Fruit fly (Drosophila melanogaster) whole organism, prepupa: ENCODE results near the gene CG31139.

ENCODE experiments used
- CG16779 ChIP-seq: fragments of 200-800 bp; sonication (Bioruptor generic); optimal IDR thresholded peaks from 3 replicates; lab custom pipeline; 2017; ENCODE audit warnings: missing biosample characterization, mild to moderate bottlenecking, missing genetic modification characterization
- CG32006 ChIP-seq: fragments of 200-800 bp; sonication (Bioruptor generic); optimal IDR thresholded peaks from 3 replicates; lab custom pipeline; 2017; ENCODE audit warnings: missing biosample characterization, mild to moderate bottlenecking, missing genetic modification characterization
- CG6792 ChIP-seq: fragments of 200-800 bp; sonication (Bioruptor generic); optimal IDR thresholded peaks from 3 replicates; lab custom pipeline; 2016; ENCODE audit warnings: missing biosample characterization, missing genetic modification characterization
- CG8119 ChIP-seq: fragments of 200-800 bp; sonication (Bioruptor generic); IDR thresholded peaks from 3 replicates; pipeline ENCODE4 v1.3.6; 2022; ENCODE audit warnings: missing biosample characterization, missing genetic modification characterization
- Eip78C ChIP-seq: fragments of 200-800 bp; sonication (Bioruptor generic); peaks from one replicate; lab custom pipeline; 2016; ENCODE audit warnings: missing biosample characterization, missing genetic modification characterization
- Gug ChIP-seq: fragments of 200-800 bp; sonication (Bioruptor generic); IDR thresholded peaks from 2 replicates; pipeline ENCODE4 v1.3.6; 2022; ENCODE audit warnings: missing biosample characterization, missing genetic modification characterization
- Smox ChIP-seq: fragments of 200-800 bp; sonication (Bioruptor generic); optimal IDR thresholded peaks from 3 replicates; lab custom pipeline; 2016; ENCODE audit warnings: missing biosample characterization, missing genetic modification characterization
- Sox102F ChIP-seq: fragments of 200-800 bp; sonication (Bioruptor generic); optimal IDR thresholded peaks from 2 replicates; lab custom pipeline; 2016; ENCODE audit warnings: missing biosample characterization, mild to moderate bottlenecking, missing genetic modification characterization
- fd59A ChIP-seq: fragments of 200-800 bp; sonication (Bioruptor generic); optimal IDR thresholded peaks from 2 replicates; lab custom pipeline; 2017; ENCODE audit warnings: missing biosample characterization, mild to moderate bottlenecking, missing genetic modification characterization, missing genetic modification reagents
- salr ChIP-seq, 2 experiments: fragments of 200-800 bp; sonication (Bioruptor generic); optimal IDR thresholded peaks; 3 replicates each; lab custom pipeline; 2016 to 2018; ENCODE audit warnings: missing biosample characterization in 2 of 2, missing genetic modification characterization in 2 of 2, mild to moderate bottlenecking in 1 of 2
- ss ChIP-seq, 2 experiments: fragments of 200-800 bp; sonication (Bioruptor generic); optimal IDR thresholded peaks; 2 replicates in 1 of 2; 3 replicates in 1 of 2; lab custom pipeline; 2017 to 2018; ENCODE audit warnings: mild to moderate bottlenecking in 2 of 2, missing biosample characterization in 2 of 2, missing genetic modification characterization in 2 of 2, moderate library complexity in 1 of 2
- topi ChIP-seq: fragments of 200-800 bp; sonication (Bioruptor generic); optimal IDR thresholded peaks from 3 replicates; lab custom pipeline; 2016; ENCODE audit warnings: missing biosample characterization, missing genetic modification characterization
- vri ChIP-seq: fragments of 200-800 bp; sonication (Bioruptor generic); optimal IDR thresholded peaks from 3 replicates; lab custom pipeline; 2016; ENCODE audit warnings: missing biosample characterization, mild to moderate bottlenecking, missing genetic modification characterization

DNA sequence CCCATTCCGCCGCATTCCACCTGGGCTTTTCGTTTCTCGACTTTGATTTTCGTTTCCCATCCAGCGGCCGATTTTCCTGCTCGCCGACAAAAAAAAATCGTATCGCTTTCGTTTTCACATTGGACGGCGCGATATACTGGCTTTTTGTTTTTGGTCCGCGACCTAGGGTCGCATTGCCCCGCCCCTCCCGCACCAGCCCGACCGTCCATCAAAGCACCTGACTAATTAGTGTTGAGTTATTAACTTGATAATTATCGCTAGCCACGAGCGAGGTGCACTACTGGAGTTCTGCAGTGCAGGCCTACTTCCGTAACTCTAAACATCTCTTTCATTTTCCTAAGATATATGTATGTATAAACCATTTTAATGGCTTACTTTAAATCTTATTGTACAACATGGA is 2.8 kb upstream of the CG31139 start:
- no peak for TF ChIP-seq salr (GFP tag; optimal IDR thresholded peaks at IDR 0.05; lab: Kevin White, UChicago)
- no peak for TF ChIP-seq Gug (GFP tag; lab: Robert Waterston, UW)
- no peak for TF ChIP-seq CG32006 (GFP tag; lab: Kevin White, UChicago)
- no peak for TF ChIP-seq vri
- no peak for TF ChIP-seq topi
- no peak for TF ChIP-seq CG8119
- TF ChIP-seq CG6792 (GFP tag; lab: Kevin White, UChicago) = no peak
- TF ChIP-seq Eip78C (GFP tag; lab: Kevin White, UChicago) = no peak
- no peak for TF ChIP-seq CG16779
- TF ChIP-seq ss (GFP tag; optimal IDR thresholded peaks at IDR 0.05; lab: Kevin White, UChicago) = no peak
- TF ChIP-seq Smox (GFP tag; lab: Kevin White, UChicago) = no peak
- TF ChIP-seq fd59A (GFP tag; lab: Kevin White, UChicago) = no peak
- no peak for TF ChIP-seq Sox102F (GFP tag; lab: Kevin White, UChicago)
